Worm (Caenorhabditis elegans): Measurements from ENCODE around the gene srw-144.

DNA sequence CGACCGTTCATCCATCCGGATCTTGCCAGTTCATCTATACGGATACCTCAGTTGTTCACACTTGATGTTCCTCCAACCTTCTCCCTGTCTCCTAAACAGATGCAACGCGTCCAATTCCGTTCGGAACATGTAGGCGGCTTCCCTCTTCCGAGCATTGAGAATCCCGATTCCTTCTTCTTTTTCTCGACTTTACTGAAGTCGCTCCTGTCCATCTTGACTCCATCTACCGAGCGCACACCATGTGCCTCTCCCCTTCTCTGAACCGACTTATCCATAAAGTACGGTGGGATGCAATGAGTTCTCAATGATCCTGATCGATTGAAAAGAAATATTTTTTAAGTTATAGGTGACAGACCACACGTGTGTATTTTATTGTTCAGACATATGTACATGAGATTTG lies 31.3 kb upstream of the srw-144 start:
- TF ChIP-seq him-1 (tag; optimal IDR thresholded peaks at IDR 0.05) (no peak), W03F9.2 (tag; optimal IDR thresholded peaks at IDR 0.05) (no peak), dao-5 (tag; optimal IDR thresholded peaks at IDR 0.05) (no peak)
